Fruit fly (Drosophila melanogaster) whole organism, adult: ENCODE data around the gene CtsF.

Experiments used
- CG11617 ChIP-seq: fragments of 200-800 bp; sonication (Bioruptor generic); optimal IDR thresholded peaks from 2 replicates; lab custom pipeline; 2017; ENCODE audit warnings: mild to moderate bottlenecking, missing biosample characterization, missing genetic modification reagents, missing genetic modification characterization
- CG12768 ChIP-seq: fragments of 200-800 bp; sonication (Bioruptor generic); optimal IDR thresholded peaks from 2 replicates; lab custom pipeline; 2017; ENCODE audit warnings: missing biosample characterization, missing genetic modification characterization, mild to moderate bottlenecking, moderate library complexity, missing genetic modification reagents
- CG1620 ChIP-seq: fragments of 200-800 bp; sonication (Bioruptor generic); optimal IDR thresholded peaks from 2 replicates; lab custom pipeline; 2016; ENCODE audit warnings: missing biosample characterization, missing genetic modification characterization
- CG33017 ChIP-seq: fragments of 200-800 bp; sonication (Bioruptor generic); optimal IDR thresholded peaks from 2 replicates; lab custom pipeline; 2018; ENCODE audit warnings: missing biosample characterization, mild to moderate bottlenecking, missing genetic modification characterization, moderate library complexity
- Clk ChIP-seq: fragments of 200-800 bp; sonication (Bioruptor generic); optimal IDR thresholded peaks from 2 replicates; lab custom pipeline; 2017; ENCODE audit warnings: missing biosample characterization, missing genetic modification characterization
- kay ChIP-seq: fragments of 200-800 bp; sonication (Bioruptor generic); peaks from one replicate; lab custom pipeline; 2016; ENCODE audit warnings: missing biosample characterization, missing genetic modification characterization, borderline replicate concordance

dm6 chr3R:5297315-5297714 is 45.8 kb upstream of the CtsF start:
- TF ChIP-seq kay (GFP tag; lab: Kevin White, UChicago), result peak; percentile 26
- TF ChIP-seq CG12768 (GFP tag; lab: Kevin White, UChicago), result no peak
- peak; percentile 13 for TF ChIP-seq CG1620
- no peak for TF ChIP-seq CG33017 (tag; lab: Kevin White, UChicago)
- no peak for TF ChIP-seq CG11617
- TF ChIP-seq Clk, result no peak
